Worm (Caenorhabditis elegans) whole organism, L4 larva: ENCODE results near the gene atg-13.

Source experiments
- ceh-82 ChIP-seq: sonication (generic microtip); optimal IDR thresholded peaks from 2 replicates; lab custom pipeline; 2017; ENCODE audit warnings: missing biosample characterization, missing genetic modification characterization
- egl-27 ChIP-seq: sonication (generic microtip); optimal IDR thresholded peaks from 3 replicates; lab custom pipeline; 2017; ENCODE audit warnings: missing biosample characterization, missing genetic modification reagents, missing genetic modification characterization
- lin-39 ChIP-seq: fragments of 150-350 bp; optimal IDR thresholded peaks from 2 replicates; lab custom pipeline; 2014; ENCODE audit warnings: missing biosample characterization, missing genetic modification reagents, missing genetic modification characterization
- nhr-237 ChIP-seq: sonication (generic microtip); optimal IDR thresholded peaks from 2 replicates; lab custom pipeline; 2017; ENCODE audit warnings: missing biosample characterization, missing genetic modification characterization
- nhr-28 ChIP-seq: fragments of 150-350 bp; optimal IDR thresholded peaks from 2 replicates; lab custom pipeline; 2014; ENCODE audit warnings: missing biosample characterization, missing genetic modification characterization
- nhr-76 ChIP-seq: fragments of 150-350 bp; optimal IDR thresholded peaks from 2 replicates; lab custom pipeline; 2014; ENCODE audit warnings: missing biosample characterization, missing genetic modification characterization
- pha-4 ChIP-seq, 2 experiments: fragments of 150-350 bp in 1 of 2; fragments of 200-800 bp in 1 of 2; sonication (Bioruptor generic) in 1 of 2; IDR thresholded peaks in 1 of 2; optimal IDR thresholded peaks in 1 of 2; 2 replicates each; pipeline versions ENCODE4 v1.3.6 to Lab custom; 2014 to 2022; ENCODE audit warnings: missing genetic modification characterization in 2 of 2, missing genetic modification reagents in 2 of 2, missing biosample characterization in 1 of 2, missing compliant biosample characterization in 1 of 2
- pqm-1 ChIP-seq: sonication (generic microtip); optimal IDR thresholded peaks from 2 replicates; lab custom pipeline; 2017; ENCODE audit warnings: missing biosample characterization, missing genetic modification characterization
- zag-1 ChIP-seq: fragments of 150-350 bp; optimal IDR thresholded peaks from 2 replicates; lab custom pipeline; 2014; ENCODE audit warnings: missing biosample characterization, missing genetic modification characterization
- zfp-2 ChIP-seq: sonication (generic microtip); optimal IDR thresholded peaks from 2 replicates; lab custom pipeline; 2016; ENCODE audit warnings: mild to moderate bottlenecking, missing genetic modification characterization, missing compliant biosample characterization

ce11 chrIII:8117155-8117554 is 40.8 kb downstream of the atg-13 start:
- TF ChIP-seq nhr-28 (no peak), ceh-82 (tag; lab: Kevin White, UChicago) (no peak), zfp-2 (tag; lab: Kevin White, UChicago) (no peak), lin-39 (tag; lab: Kevin White, UChicago) (no peak), nhr-237 (tag; lab: Kevin White, UChicago) (no peak), pha-4 (GFP tag; IDR thresholded peaks at IDR 0.05; lab: Robert Waterston, UW) (no peak), pha-4 (tag; optimal IDR thresholded peaks at IDR 0.05; lab: Kevin White, UChicago) (no peak), pqm-1 (no peak), nhr-76 (tag; lab: Kevin White, UChicago) (no peak), egl-27 (tag; lab: Kevin White, UChicago) (no peak), zag-1 (no peak)
